Fruit fly (Drosophila melanogaster): ENCODE measurements around the gene Taf9.
A peak's percentile ranks its signal among the peaks of the same experiment; 100 is the strongest.

Taf9 gene

dm6 chrX:17870614-17871394, 28.8 kb downstream of the Taf9 start (continued):
- TF ChIP-seq cato (GFP tag; optimal IDR thresholded peaks at IDR 0.05; ENCODE audit: borderline replicate concordance) (no peak), CG1832 (GFP tag; optimal IDR thresholded peaks at IDR 0.05) (peak; percentile 33), CG14965 (GFP tag; optimal IDR thresholded peaks at IDR 0.05; ENCODE audit: borderline replicate concordance) (peak; percentile 54), CG8290 (GFP tag; optimal IDR thresholded peaks at IDR 0.05) (no peak), CG8290 (tag; optimal IDR thresholded peaks at IDR 0.05) (no peak), zfh2 (GFP tag; optimal IDR thresholded peaks at IDR 0.05) (no peak), nom (GFP tag; optimal IDR thresholded peaks at IDR 0.05) (peak; percentile 42), sug (tag; optimal IDR thresholded peaks at IDR 0.05) (no peak), Trl (optimal IDR thresholded peaks at IDR 0.05) (peak; percentile 65 to 75), Trl (GFP tag; optimal IDR thresholded peaks at IDR 0.05) (no peak), Drgx (GFP tag; IDR thresholded peaks at IDR 0.05) (peak; percentile 57), CG9876 (GFP tag; optimal IDR thresholded peaks at IDR 0.05) (no peak), gsb (GFP tag; IDR thresholded peaks at IDR 0.05) (no peak), lov (optimal IDR thresholded peaks at IDR 0.05) (no peak), lov (GFP tag; IDR thresholded peaks at IDR 0.05) (no peak), CG8478 (optimal IDR thresholded peaks at IDR 0.05) (no peak), CG3163 (GFP tag; optimal IDR thresholded peaks at IDR 0.05) (peak; percentile 90), CG4854 (GFP tag; optimal IDR thresholded peaks at IDR 0.05) (no peak), CG6791 (GFP tag; IDR thresholded peaks at IDR 0.05; ENCODE audit: partially characterized antibody) (no peak), yki (optimal IDR thresholded peaks at IDR 0.05) (no peak), CG8359 (GFP tag; optimal IDR thresholded peaks at IDR 0.05; ENCODE audit: borderline replicate concordance) (no peak), eyg (GFP tag; optimal IDR thresholded peaks at IDR 0.05) (no peak)

- peak; percentile 80 for TF ChIP-seq sens (GFP tag)
- no peak for TF ChIP-seq CrebB (tag; optimal IDR thresholded peaks at IDR 0.05)
- TF ChIP-seq H2.0 (GFP tag; IDR thresholded peaks at IDR 0.05), result no peak
- TF ChIP-seq CG9876 (GFP tag; optimal IDR thresholded peaks at IDR 0.05), result no peak
- TF ChIP-seq CG12219 (GFP tag; optimal IDR thresholded peaks at IDR 0.05), result no peak
- no peak for TF ChIP-seq knrl (GFP tag; IDR thresholded peaks at IDR 0.05; ENCODE audit: partially characterized antibody)
- no peak for TF ChIP-seq cato (GFP tag; optimal IDR thresholded peaks at IDR 0.05; ENCODE audit: borderline replicate concordance)
- TF ChIP-seq Dll (GFP tag; IDR thresholded peaks at IDR 0.05; ENCODE audit: partially characterized antibody), result no peak
- no peak for TF ChIP-seq trh (GFP tag; optimal IDR thresholded peaks at IDR 0.05)
- no peak for TF ChIP-seq TFAM (GFP tag; optimal IDR thresholded peaks at IDR 0.05)
- TF ChIP-seq CG8359 (GFP tag; optimal IDR thresholded peaks at IDR 0.05; ENCODE audit: borderline replicate concordance), result no peak
- TF ChIP-seq CG9727 (GFP tag; optimal IDR thresholded peaks at IDR 0.05), result peak; percentile 35
- TF ChIP-seq pzg (GFP tag; optimal IDR thresholded peaks at IDR 0.05), result no peak
- no peak for TF ChIP-seq insv (GFP tag; optimal IDR thresholded peaks at IDR 0.05)
- TF ChIP-seq CG17361 (GFP tag; IDR thresholded peaks at IDR 0.05), result no peak
- TF ChIP-seq CG3163 (GFP tag; optimal IDR thresholded peaks at IDR 0.05), result no peak
- TF ChIP-seq bigmax (GFP tag; optimal IDR thresholded peaks at IDR 0.05), result no peak
- no peak for TF ChIP-seq Spps (tag; optimal IDR thresholded peaks at IDR 0.05)
- TF ChIP-seq CG34376 (GFP tag; optimal IDR thresholded peaks at IDR 0.05), result no peak
- TF ChIP-seq ro (GFP tag; IDR thresholded peaks at IDR 0.05), result no peak
- peak; percentile 56 for TF ChIP-seq Ets65A (GFP tag)
- TF ChIP-seq CG4617 (GFP tag; optimal IDR thresholded peaks at IDR 0.05; ENCODE audit: borderline replicate concordance), result no peak
- TF ChIP-seq CG1603 (tag; optimal IDR thresholded peaks at IDR 0.05), result peak; percentile 8
- no peak for TF ChIP-seq zfh2 (GFP tag; optimal IDR thresholded peaks at IDR 0.05)
- no peak for TF ChIP-seq chm (GFP tag; IDR thresholded peaks at IDR 0.05)
- no peak for TF ChIP-seq CG12942 (GFP tag; optimal IDR thresholded peaks at IDR 0.05)
- no peak for TF ChIP-seq peb (GFP tag; IDR thresholded peaks at IDR 0.05)
- no peak for TF ChIP-seq CG9215 (GFP tag; IDR thresholded peaks at IDR 0.05)
- no peak for TF ChIP-seq hth (optimal IDR thresholded peaks at IDR 0.05)
- no peak for TF ChIP-seq CG6175 (GFP tag; IDR thresholded peaks at IDR 0.05)
- no peak for TF ChIP-seq Chrac-16 (GFP tag; optimal IDR thresholded peaks at IDR 0.05)
- TF ChIP-seq Xrp1 (GFP tag; IDR thresholded peaks at IDR 0.05), result 0 out of 2 replicates have a peak, but pooled peaks have one; percentile 12
- TF ChIP-seq Blimp-1 (GFP tag; optimal IDR thresholded peaks at IDR 0.05), result no peak
- no peak for TF ChIP-seq CG17802 (tag; optimal IDR thresholded peaks at IDR 0.05)
Observed at dm6 chrX:17872310-17872709, 30.3 kb downstream of the Taf9 start.

Data from whole organism, embryonic.